Worm (Caenorhabditis elegans): ENCODE results near the gene F59E11.2.

DNA sequence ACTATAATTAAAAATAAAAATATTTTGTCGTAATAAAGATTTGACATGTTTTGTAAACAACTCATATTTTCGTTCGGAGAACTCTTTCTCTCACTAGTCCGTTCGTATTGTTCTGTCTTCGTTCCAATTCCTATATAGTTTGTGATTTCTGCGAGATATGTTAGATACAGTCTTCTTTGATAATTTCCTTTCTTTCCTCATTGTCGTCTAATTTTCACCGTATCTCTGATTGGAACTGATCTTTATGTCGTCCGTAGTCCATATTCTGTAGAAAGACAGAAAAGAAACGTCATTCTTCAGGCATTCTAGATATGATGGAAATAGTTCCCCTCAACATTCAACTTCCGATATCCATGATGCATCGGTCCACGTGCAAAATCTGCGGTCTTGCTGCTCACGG, 43.6 kb downstream of the F59E11.2 start, which contains the start of gene nhr-30:
- no peak for TF ChIP-seq cog-1 (tag; optimal IDR thresholded peaks at IDR 0.05)
- no peak for TF ChIP-seq tab-1 (GFP tag; IDR thresholded peaks at IDR 0.05)
